Fruit fly (Drosophila melanogaster) whole organism, wandering third instar larva: ENCODE results near the gene tmod.

ENCODE experiments used
- Abd-B ChIP-seq: fragments of >200 bp; optimal IDR thresholded peaks from 2 replicates; lab custom pipeline; 2017; ENCODE audit warnings: missing biosample characterization, missing genetic modification characterization
- CG32264 ChIP-seq: fragments of 200-800 bp; sonication (Bioruptor generic); optimal IDR thresholded peaks from 2 replicates; lab custom pipeline; 2016; ENCODE audit warnings: missing biosample characterization, missing genetic modification characterization
- CG9705 ChIP-seq: fragments of 200-800 bp; sonication (Bioruptor generic); optimal IDR thresholded peaks from 2 replicates; lab custom pipeline; 2018; ENCODE audit warnings: missing biosample characterization, mild to moderate bottlenecking, missing genetic modification characterization
- CrebA ChIP-seq: fragments of 200-800 bp; sonication (Bioruptor generic); optimal IDR thresholded peaks from 2 replicates; lab custom pipeline; 2016; ENCODE audit warnings: missing biosample characterization, mild to moderate bottlenecking, missing genetic modification characterization, borderline replicate concordance
- Dfd ChIP-seq: fragments of >200 bp; optimal IDR thresholded peaks from 2 replicates; lab custom pipeline; 2017; ENCODE audit warnings: missing biosample characterization, missing genetic modification characterization
- Dif ChIP-seq: fragments of 200-275, 200-300 bp; sonication (Bioruptor generic); optimal IDR thresholded peaks from 2 replicates; lab custom pipeline; 2018; ENCODE audit warnings: missing biosample characterization, missing genetic modification characterization; ENCODE audit not compliant: partially characterized antibody
- GATAd ChIP-seq: sonication (Bioruptor generic); optimal IDR thresholded peaks from 2 replicates; lab custom pipeline; 2016; ENCODE audit warnings: missing biosample characterization, missing genetic modification characterization
- HLH106 ChIP-seq: fragments of 200-800 bp; optimal IDR thresholded peaks from 3 replicates; lab custom pipeline; 2019; ENCODE audit warnings: missing biosample characterization, mild to moderate bottlenecking, missing genetic modification characterization, moderate library complexity
- Hnf4 ChIP-seq: fragments of 200-800 bp; sonication (Bioruptor generic); optimal IDR thresholded peaks from 2 replicates; lab custom pipeline; 2016; ENCODE audit warnings: missing biosample characterization, mild to moderate bottlenecking, missing genetic modification characterization
- Hr78 ChIP-seq: fragments of >200 bp; optimal IDR thresholded peaks from 2 replicates; lab custom pipeline; 2017; ENCODE audit warnings: missing biosample characterization, missing genetic modification characterization
- Hr83 ChIP-seq: fragments of 200-300 bp; sonication (Bioruptor generic); optimal IDR thresholded peaks from 2 replicates; lab custom pipeline; 2016; ENCODE audit warnings: missing biosample characterization, mild to moderate bottlenecking, missing genetic modification characterization, moderate library complexity; ENCODE audit not compliant: poor library complexity, severe bottlenecking
- Jra ChIP-seq: sonication (Bioruptor generic); optimal IDR thresholded peaks from 2 replicates; lab custom pipeline; 2016; ENCODE audit warnings: missing biosample characterization, missing genetic modification characterization
- Mio ChIP-seq: sonication (Bioruptor generic); optimal IDR thresholded peaks from 2 replicates; lab custom pipeline; 2016; ENCODE audit warnings: missing biosample characterization, missing genetic modification characterization
- Myc ChIP-seq: fragments of >200 bp; optimal IDR thresholded peaks from 2 replicates; lab custom pipeline; 2017
- N ChIP-seq: fragments of >200 bp; optimal IDR thresholded peaks from 2 replicates; lab custom pipeline; 2018; ENCODE audit warnings: missing biosample characterization, missing external identifiers, missing genetic modification characterization
- OdsH ChIP-seq: fragments of 200-800 bp; sonication (Bioruptor generic); optimal IDR thresholded peaks from 2 replicates; lab custom pipeline; 2016; ENCODE audit warnings: missing biosample characterization, mild to moderate bottlenecking, missing genetic modification characterization
- Rel ChIP-seq, 2 experiments: fragments of 200-800 bp; sonication (Bioruptor generic) in 1 of 2; optimal IDR thresholded peaks; 2 replicates in 1 of 2; 3 replicates in 1 of 2; lab custom pipeline; 2016 to 2019; ENCODE audit warnings: mild to moderate bottlenecking in 2 of 2, missing biosample characterization in 2 of 2, missing genetic modification characterization in 2 of 2, moderate library complexity in 1 of 2
- Sp1 ChIP-seq: fragments of 200-800 bp; sonication (Bioruptor generic); optimal IDR thresholded peaks from 3 replicates; lab custom pipeline; 2019; ENCODE audit warnings: missing biosample characterization, mild to moderate bottlenecking, missing genetic modification characterization, moderate library complexity
- Vsx2 ChIP-seq: fragments of 200-300, 225-300 bp; sonication (Bioruptor generic); optimal IDR thresholded peaks from 2 replicates; lab custom pipeline; 2018; ENCODE audit warnings: missing biosample characterization, missing genetic modification characterization; ENCODE audit not compliant: partially characterized antibody
- br ChIP-seq: fragments of 200-800 bp; sonication (Bioruptor generic); optimal IDR thresholded peaks from 2 replicates; lab custom pipeline; 2016; ENCODE audit warnings: missing biosample characterization, missing genetic modification characterization
- brk ChIP-seq: fragments of 200-800 bp; sonication (Bioruptor generic); optimal IDR thresholded peaks from 2 replicates; lab custom pipeline; 2016; ENCODE audit warnings: missing biosample characterization, mild to moderate bottlenecking, missing genetic modification characterization
- dl ChIP-seq, 2 experiments: fragments of 175-275, 200-275 bp in 1 of 2; fragments of 200-275 bp in 1 of 2; sonication (Bioruptor generic); optimal IDR thresholded peaks; lab custom pipeline; 2018; ENCODE audit warnings: mild to moderate bottlenecking in 2 of 2, missing biosample characterization in 2 of 2, missing genetic modification characterization in 2 of 2, moderate library complexity in 2 of 2; ENCODE audit not compliant: partially characterized antibody in 2 of 2, insufficient read depth in 1 of 2
- dmrt93B ChIP-seq: fragments of 200-800 bp; sonication (Bioruptor generic); optimal IDR thresholded peaks from 2 replicates; lab custom pipeline; 2018; ENCODE audit warnings: missing biosample characterization, mild to moderate bottlenecking, missing genetic modification characterization
- dsf ChIP-seq: sonication (Bioruptor generic); optimal IDR thresholded peaks from 2 replicates; lab custom pipeline; 2016; ENCODE audit warnings: missing biosample characterization, missing genetic modification characterization, borderline replicate concordance
- ey ChIP-seq: fragments of 200-800 bp; sonication (Bioruptor generic); optimal IDR thresholded peaks from 2 replicates; lab custom pipeline; 2016; ENCODE audit warnings: missing biosample characterization, missing genetic modification characterization
- foxo ChIP-seq, 2 experiments: fragments of 200-800 bp; sonication (Bioruptor generic); optimal IDR thresholded peaks; 2 replicates in 1 of 2; 3 replicates in 1 of 2; lab custom pipeline; 2016 to 2017; ENCODE audit warnings: missing biosample characterization in 2 of 2, missing genetic modification characterization in 2 of 2
- fru ChIP-seq: fragments of 200-800 bp; sonication (Bioruptor generic); optimal IDR thresholded peaks from 3 replicates; lab custom pipeline; 2016; ENCODE audit warnings: missing biosample characterization, mild to moderate bottlenecking, missing genetic modification characterization
- h ChIP-seq: fragments of 200-800 bp; sonication (Bioruptor generic); optimal IDR thresholded peaks from 3 replicates; lab custom pipeline; 2016; ENCODE audit warnings: missing biosample characterization, mild to moderate bottlenecking, missing genetic modification characterization
- jim ChIP-seq: fragments of 175-275, 200-325 bp; sonication (Bioruptor generic); optimal IDR thresholded peaks from 2 replicates; lab custom pipeline; 2016; ENCODE audit warnings: missing biosample characterization, mild to moderate bottlenecking, missing genetic modification characterization
- lola ChIP-seq: fragments of >200 bp; optimal IDR thresholded peaks from 2 replicates; lab custom pipeline; 2017; ENCODE audit warnings: missing biosample characterization, missing genetic modification characterization
- pan ChIP-seq: fragments of >200 bp; optimal IDR thresholded peaks from 2 replicates; lab custom pipeline; 2017
- psq ChIP-seq: fragments of 200-800 bp; sonication (Bioruptor generic); optimal IDR thresholded peaks from 3 replicates; lab custom pipeline; 2017; ENCODE audit warnings: missing biosample characterization, mild to moderate bottlenecking, missing genetic modification characterization, moderate library complexity
- rgr ChIP-seq: fragments of 200-800 bp; sonication (Bioruptor generic); optimal IDR thresholded peaks from 3 replicates; lab custom pipeline; 2016; ENCODE audit warnings: missing biosample characterization, mild to moderate bottlenecking, missing genetic modification characterization
- sage ChIP-seq: fragments of 200-800 bp; sonication (Bioruptor generic); optimal IDR thresholded peaks from 2 replicates; lab custom pipeline; 2016; ENCODE audit warnings: missing biosample characterization, mild to moderate bottlenecking, missing genetic modification characterization
- sv ChIP-seq: fragments of 200-800 bp; sonication (Bioruptor generic); optimal IDR thresholded peaks from 3 replicates; lab custom pipeline; 2016; ENCODE audit warnings: missing biosample characterization, missing genetic modification characterization
- tai ChIP-seq: sonication (Bioruptor generic); optimal IDR thresholded peaks from 2 replicates; lab custom pipeline; 2016; ENCODE audit warnings: missing biosample characterization, missing genetic modification characterization
- usp ChIP-seq: fragments of >200 bp; optimal IDR thresholded peaks from 2 replicates; lab custom pipeline; 2017; ENCODE audit warnings: missing biosample characterization, missing genetic modification characterization
- woc ChIP-seq: sonication (Bioruptor generic); optimal IDR thresholded peaks from 2 replicates; lab custom pipeline; 2016; ENCODE audit warnings: missing biosample characterization, mild to moderate bottlenecking, missing genetic modification characterization

The tmod gene

dm6 chr3R:30596704-30597103 lies 64.3 kb downstream of the tmod start, which contains the start of gene CG31019:
Gene CG31019 (plus strand): TSS chr3R:30597004.
- TF ChIP-seq OdsH (GFP tag; lab: Kevin White, UChicago) = no peak
- TF ChIP-seq pan = no peak
- no peak for TF ChIP-seq ey
- no peak for TF ChIP-seq woc (GFP tag; lab: Kevin White, UChicago)
- no peak for TF ChIP-seq CrebA (GFP tag; lab: Kevin White, UChicago)
- TF ChIP-seq psq (GFP tag; lab: Kevin White, UChicago) = no peak
- TF ChIP-seq sv = no peak
- TF ChIP-seq Dif (GFP tag; lab: Kevin White, UChicago) = no peak
- no peak for TF ChIP-seq CG9705 (GFP tag; lab: Kevin White, UChicago)
- no peak for TF ChIP-seq jim
- no peak for TF ChIP-seq tai (GFP tag; lab: Kevin White, UChicago)

dm6 chr3R:30599404-30599980 lies 67.1 kb downstream of the tmod start:
- no peak for TF ChIP-seq Rel (GFP tag; optimal IDR thresholded peaks at IDR 0.05; lab: Kevin White, UChicago)
- peak; percentile 26 for TF ChIP-seq Rel (tag; optimal IDR thresholded peaks at IDR 0.05; lab: Kevin White, UChicago)
- TF ChIP-seq CG32264 (GFP tag; lab: Kevin White, UChicago) = no peak

dm6 chr3R:30600154-30601009 lies 68.0 kb downstream of the tmod start:
- peak; percentile 65 for TF ChIP-seq woc (GFP tag; lab: Kevin White, UChicago)
- TF ChIP-seq ey = peak; percentile 92
- peak; percentile 48 for TF ChIP-seq Hr83 (GFP tag; lab: Kevin White, UChicago)
- peak; percentile 91 for TF ChIP-seq rgr (GFP tag; lab: Kevin White, UChicago)
- no peak for TF ChIP-seq jim
- peak; percentile 87 for TF ChIP-seq sage (GFP tag; lab: Kevin White, UChicago)
- peak; percentile 84 for TF ChIP-seq CG32264 (GFP tag; lab: Kevin White, UChicago)
- TF ChIP-seq dsf (GFP tag; lab: Kevin White, UChicago) = peak; percentile 65
- TF ChIP-seq br (GFP tag; lab: Kevin White, UChicago) = peak; percentile 94
- TF ChIP-seq Myc (lab: Kevin White, UChicago) = no peak
- peak; percentile 20 for TF ChIP-seq Rel (GFP tag; optimal IDR thresholded peaks at IDR 0.05; lab: Kevin White, UChicago)
- peak; percentile 62 for TF ChIP-seq Rel (tag; optimal IDR thresholded peaks at IDR 0.05; lab: Kevin White, UChicago)
- no peak for TF ChIP-seq GATAd
- TF ChIP-seq dmrt93B (GFP tag; lab: Kevin White, UChicago) = peak; percentile 66
- no peak for TF ChIP-seq Vsx2 (GFP tag; lab: Kevin White, UChicago)
- peak; percentile 67 to 95 for TF ChIP-seq foxo (GFP tag; optimal IDR thresholded peaks at IDR 0.05; lab: Kevin White, UChicago)
- peak; percentile 90 for TF ChIP-seq OdsH (GFP tag; lab: Kevin White, UChicago)
- no peak for TF ChIP-seq lola (GFP tag; lab: Kevin White, UChicago)
- TF ChIP-seq Dif (GFP tag; lab: Kevin White, UChicago) = peak; percentile 43
- TF ChIP-seq pan = no peak
- peak; percentile 63 for TF ChIP-seq CrebA (GFP tag; lab: Kevin White, UChicago)
- no peak for TF ChIP-seq N (GFP tag; lab: Kevin White, UChicago)
- peak; percentile 72 for TF ChIP-seq Jra (GFP tag; lab: Kevin White, UChicago)
- TF ChIP-seq Sp1 (GFP tag; lab: Kevin White, UChicago) = peak; percentile 84
- TF ChIP-seq Mio (GFP tag; lab: Kevin White, UChicago) = no peak
- TF ChIP-seq h (GFP tag; lab: Kevin White, UChicago) = peak; percentile 96
- no peak for TF ChIP-seq usp
- peak; percentile 31 for TF ChIP-seq CG9705 (GFP tag; lab: Kevin White, UChicago)
- TF ChIP-seq Hnf4 = peak; percentile 89
- peak; percentile 84 for TF ChIP-seq brk (GFP tag; lab: Kevin White, UChicago)
- TF ChIP-seq dl (GFP tag; optimal IDR thresholded peaks at IDR 0.05; lab: Kevin White, UChicago; ENCODE audit: insufficient read depth in 1 of 2, partially characterized antibody in 2 of 2) = no peak
- no peak for TF ChIP-seq tai (GFP tag; lab: Kevin White, UChicago)
- peak; percentile 43 for TF ChIP-seq sv
- TF ChIP-seq Abd-B (GFP tag; lab: Kevin White, UChicago) = no peak
- peak; percentile 96 for TF ChIP-seq psq (GFP tag; lab: Kevin White, UChicago)
- no peak for TF ChIP-seq Hr78 (GFP tag; lab: Kevin White, UChicago)
- peak; percentile 83 for TF ChIP-seq HLH106
- no peak for TF ChIP-seq Dfd
- peak; percentile 92 for TF ChIP-seq fru
